Fruit fly (Drosophila melanogaster): ENCODE results near the gene Gr93c.

The Gr93c gene

dm6 chr3R:21849988-21850460 is 5.0 kb upstream of the Gr93c start (continued):
- TF ChIP-seq BtbVII (GFP tag; optimal IDR thresholded peaks at IDR 0.05) (peak; percentile 28), repo (GFP tag; optimal IDR thresholded peaks at IDR 0.05) (no peak), lov (optimal IDR thresholded peaks at IDR 0.05) (no peak), lov (GFP tag; IDR thresholded peaks at IDR 0.05) (0 out of 3 replicates have a peak, but pooled peaks have one; percentile 65), chn (GFP tag; optimal IDR thresholded peaks at IDR 0.05) (peak; percentile 9), CG6175 (GFP tag; IDR thresholded peaks at IDR 0.05) (peak; percentile 49; the same call in 1 of the 3 replicates), CG13296 (GFP tag; optimal IDR thresholded peaks at IDR 0.05) (no peak), CG33557 (GFP tag; optimal IDR thresholded peaks at IDR 0.05) (peak; percentile 60), CG1024 (GFP tag; IDR thresholded peaks at IDR 0.05) (0 out of 2 replicates have a peak, but pooled peaks have one; percentile 1), Oaz (GFP tag; IDR thresholded peaks at IDR 0.05) (no peak), fd3F (GFP tag; optimal IDR thresholded peaks at IDR 0.05) (no peak), dmrt11E (tag; optimal IDR thresholded peaks at IDR 0.05) (peak; percentile 54), salm (tag; optimal IDR thresholded peaks at IDR 0.05) (no peak), Atf-2 (GFP tag; optimal IDR thresholded peaks at IDR 0.05) (peak; percentile 0), unpg (GFP tag; optimal IDR thresholded peaks at IDR 0.05) (peak; percentile 34), CG12769 (tag; optimal IDR thresholded peaks at IDR 0.05) (no peak), lmd (GFP tag; IDR thresholded peaks at IDR 0.05) (peak; percentile 67), CG9727 (GFP tag; optimal IDR thresholded peaks at IDR 0.05) (peak; percentile 23), Dref (GFP tag; IDR thresholded peaks at IDR 0.05) (no peak), CG17359 (tag; optimal IDR thresholded peaks at IDR 0.05) (peak; percentile 6), gem (tag; optimal IDR thresholded peaks at IDR 0.05) (peak; percentile 43), Antp (GFP tag; optimal IDR thresholded peaks at IDR 0.05) (peak; percentile 57), CG3281 (GFP tag; optimal IDR thresholded peaks at IDR 0.05) (no peak), pb (GFP tag; optimal IDR thresholded peaks at IDR 0.05) (peak; percentile 61), CG7745 (tag; optimal IDR thresholded peaks at IDR 0.05) (no peak), CG6765 (GFP tag; optimal IDR thresholded peaks at IDR 0.05) (no peak), vvl (GFP tag; IDR thresholded peaks at IDR 0.05) (peak; percentile 53; the same call in 1 of the 2 replicates), pita (GFP tag; optimal IDR thresholded peaks at IDR 0.05) (no peak), Dp (GFP tag; optimal IDR thresholded peaks at IDR 0.05) (no peak), Myb (GFP tag; optimal IDR thresholded peaks at IDR 0.05) (no peak), gsb-n (tag; optimal IDR thresholded peaks at IDR 0.05) (peak; percentile 68), CG18262 (tag; optimal IDR thresholded peaks at IDR 0.05) (peak; percentile 58), CG32772 (GFP tag; IDR thresholded peaks at IDR 0.05) (peak; percentile 54), cg (GFP tag; optimal IDR thresholded peaks at IDR 0.05) (peak; percentile 18), CG6683 (GFP tag; optimal IDR thresholded peaks at IDR 0.05) (no peak), pros (GFP tag; optimal IDR thresholded peaks at IDR 0.05) (peak; percentile 51), Dip3 (GFP tag; optimal IDR thresholded peaks at IDR 0.05) (no peak), Sry-β (GFP tag; optimal IDR thresholded peaks at IDR 0.05) (no peak), CG7786 (GFP tag; optimal IDR thresholded peaks at IDR 0.05) (peak; percentile 23), cad (GFP tag; optimal IDR thresholded peaks at IDR 0.05) (no peak), CG2889 (GFP tag; IDR thresholded peaks at IDR 0.05) (no peak), exex (tag; optimal IDR thresholded peaks at IDR 0.05) (no peak), Usf (GFP tag; optimal IDR thresholded peaks at IDR 0.05) (peak; percentile 23), fd102C (GFP tag; optimal IDR thresholded peaks at IDR 0.05) (no peak), CG14050 (GFP tag; IDR thresholded peaks at IDR 0.05) (no peak), YL-1 (GFP tag; optimal IDR thresholded peaks at IDR 0.05) (peak; percentile 1), CG3726 (GFP tag; IDR thresholded peaks at IDR 0.05) (no peak), CG11723 (GFP tag; optimal IDR thresholded peaks at IDR 0.05) (peak; percentile 3), mam (GFP tag; optimal IDR thresholded peaks at IDR 0.05) (peak; percentile 20), ems (GFP tag; optimal IDR thresholded peaks at IDR 0.05) (peak; percentile 13), Mes4 (GFP tag; optimal IDR thresholded peaks at IDR 0.05) (peak; percentile 55)

Data from whole organism, embryonic.